Worm (Caenorhabditis elegans) whole organism, mixed stage, embryonic: ENCODE measurements around the gene cest-34.

Experiments used
- blmp-1 ChIP-seq: fragments of 150-350 bp; optimal IDR thresholded peaks from 2 replicates; lab custom pipeline; 2014; ENCODE audit warnings: missing biosample characterization, missing genetic modification characterization
- ces-1 ChIP-seq: fragments of 150-350 bp; optimal IDR thresholded peaks from 2 replicates; lab custom pipeline; 2014; ENCODE audit warnings: missing biosample characterization, missing genetic modification reagents, missing genetic modification characterization
- lin-13 ChIP-seq: fragments of 150-350 bp; optimal IDR thresholded peaks from 2 replicates; lab custom pipeline; 2014; ENCODE audit warnings: missing biosample characterization, missing genetic modification characterization
- mep-1 ChIP-seq: fragments of 150-350 bp; optimal IDR thresholded peaks from 2 replicates; lab custom pipeline; 2017; ENCODE audit warnings: missing biosample characterization, missing genetic modification reagents, missing genetic modification characterization, inconsistent platforms
- nhr-76 ChIP-seq: sonication (generic microtip); optimal IDR thresholded peaks from 2 replicates; lab custom pipeline; 2017; ENCODE audit warnings: missing biosample characterization, missing genetic modification characterization
- unc-39 ChIP-seq: fragments of 150-350 bp; optimal IDR thresholded peaks from 2 replicates; lab custom pipeline; 2014; ENCODE audit warnings: missing biosample characterization, missing genetic modification characterization

ce11 chrV:6669520-6669919 lies 7.1 kb upstream of the cest-34 start, which contains the start of gene cest-28:
- TF ChIP-seq nhr-76 (tag; lab: Kevin White, UChicago) (no peak), ces-1 (GFP tag; lab: Kevin White, UChicago) (no peak), lin-13 (tag; lab: Kevin White, UChicago) (no peak), mep-1 (tag; lab: Kevin White, UChicago) (no peak), unc-39 (tag; lab: Kevin White, UChicago) (no peak), blmp-1 (tag; lab: Kevin White, UChicago) (no peak)
